Fruit fly (Drosophila melanogaster): ENCODE measurements around the gene CG46510.
"Not testable (repeated sequence)": the region's sequence is repeated elsewhere in the genome, so short reads cannot be mapped to it uniquely, and the experiment has no call there.

DNA sequence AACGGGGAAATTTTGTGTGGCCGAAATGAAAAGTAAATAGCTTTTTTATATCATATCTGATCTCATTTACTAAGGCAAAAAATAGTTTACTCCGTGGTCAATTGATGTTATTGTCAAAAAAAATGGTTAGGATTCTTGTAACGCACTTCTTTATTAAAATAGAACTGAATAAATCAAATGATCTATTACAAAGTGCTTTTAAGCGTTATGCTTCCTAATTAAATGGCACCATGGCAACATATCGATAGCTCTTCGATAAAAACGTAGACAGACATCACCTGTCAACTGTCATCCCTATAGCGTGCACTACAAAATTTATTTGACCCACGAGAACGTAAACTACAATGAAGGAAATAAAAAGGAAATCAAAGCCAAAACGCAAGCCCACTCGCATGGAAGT, 14.7 kb downstream of the CG46510 start, which contains the start of gene CG46513:
- not testable (repeated sequence) for TF ChIP-seq pan (optimal IDR thresholded peaks at IDR 0.05); psq (optimal IDR thresholded peaks at IDR 0.05); Dll (optimal IDR thresholded peaks at IDR 0.05); EcR (GFP tag; optimal IDR thresholded peaks at IDR 0.05)
